Worm (Caenorhabditis elegans) whole organism, L4 larva: Measurements from ENCODE around the gene zig-12.

Source experiments
- F44E2.7 ChIP-seq: fragments of 200-800 bp; sonication (Bioruptor generic); IDR thresholded peaks from 2 replicates; pipeline ENCODE4 v2.1.2; 2022; ENCODE audit warnings: missing genetic modification characterization, missing compliant biosample characterization
- T20F7.1 ChIP-seq: fragments of 200-800 bp; sonication (Bioruptor generic); optimal IDR thresholded peaks from 2 replicates; lab custom pipeline; 2018; ENCODE audit warnings: mild to moderate bottlenecking, missing genetic modification characterization, missing compliant biosample characterization
- aly-2 ChIP-seq: sonication (generic microtip); optimal IDR thresholded peaks from 2 replicates; lab custom pipeline; 2018; ENCODE audit warnings: missing biosample characterization, missing genetic modification characterization
- ceh-44 ChIP-seq: fragments of 200-800 bp; sonication (Bioruptor generic); IDR thresholded peaks from 2 replicates; pipeline ENCODE4 v1.3.6; 2022; ENCODE audit warnings: missing genetic modification reagents, missing genetic modification characterization, missing compliant biosample characterization
- daf-16 ChIP-seq, 3 experiments: sonication (generic microtip); optimal IDR thresholded peaks; 2 replicates each; lab custom pipeline; 2016 to 2017; ENCODE audit warnings: missing genetic modification characterization in 3 of 3, missing genetic modification reagents in 3 of 3, mild to moderate bottlenecking in 2 of 3, missing compliant biosample characterization in 2 of 3, missing biosample characterization in 1 of 3, moderate library complexity in 1 of 3
- dmd-6 ChIP-seq: fragments of 200-800 bp; sonication (Bioruptor generic); IDR thresholded peaks from 2 replicates; pipeline ENCODE4 v1.3.6; 2022; ENCODE audit warnings: missing genetic modification reagents, missing genetic modification characterization, missing compliant biosample characterization
- dve-1 ChIP-seq: sonication (generic microtip); optimal IDR thresholded peaks from 2 replicates; lab custom pipeline; 2017; ENCODE audit warnings: antibody characterized with exemption, mild to moderate bottlenecking, missing genetic modification characterization, missing compliant biosample characterization; ENCODE audit not compliant: insufficient read depth
- lin-38 ChIP-seq: fragments of 200-800 bp; sonication (Bioruptor generic); IDR thresholded peaks from 2 replicates; pipeline ENCODE4 v1.3.6; 2022; ENCODE audit warnings: missing genetic modification reagents, missing genetic modification characterization, missing compliant biosample characterization
- nhr-102 ChIP-seq: sonication (generic microtip); optimal IDR thresholded peaks from 2 replicates; lab custom pipeline; 2016; ENCODE audit warnings: mild to moderate bottlenecking, missing genetic modification characterization, moderate library complexity, missing compliant biosample characterization
- nhr-28 ChIP-seq: fragments of 150-350 bp; optimal IDR thresholded peaks from 2 replicates; lab custom pipeline; 2014; ENCODE audit warnings: missing biosample characterization, missing genetic modification characterization
- nhr-48 ChIP-seq: sonication (generic microtip); optimal IDR thresholded peaks from 2 replicates; lab custom pipeline; 2016; ENCODE audit warnings: mild to moderate bottlenecking, missing genetic modification characterization, missing compliant biosample characterization
- php-3 ChIP-seq: fragments of 200-800 bp; sonication (Bioruptor generic); IDR thresholded peaks from 2 replicates; pipeline ENCODE4 v1.3.6; 2022; ENCODE audit warnings: missing genetic modification reagents, missing genetic modification characterization, missing compliant biosample characterization
- pqm-1 ChIP-seq: sonication (generic microtip); optimal IDR thresholded peaks from 2 replicates; lab custom pipeline; 2017; ENCODE audit warnings: missing biosample characterization, missing genetic modification characterization
- tag-97 ChIP-seq: fragments of 200-800 bp; sonication (Bioruptor generic); IDR thresholded peaks from 2 replicates; pipeline ENCODE4 v1.3.6; 2022; ENCODE audit warnings: missing genetic modification characterization, missing compliant biosample characterization
- tra-1 ChIP-seq: fragments of 200-800 bp; sonication (Bioruptor generic); IDR thresholded peaks from 2 replicates; pipeline ENCODE4 v1.3.6; 2022; ENCODE audit warnings: missing genetic modification reagents, missing genetic modification characterization, missing compliant biosample characterization

zig-12 gene

ce11 chrX:8811916-8812315 is 48.2 kb downstream of the zig-12 start, which contains the start of gene cnnm-2 (continued):
- TF ChIP-seq lin-38 (no peak), F44E2.7 (no peak), ceh-44 (GFP tag; lab: Robert Waterston, UW) (no peak), T20F7.1 (GFP tag; lab: Kevin White, UChicago) (no peak), nhr-48 (tag; lab: Kevin White, UChicago) (peak; percentile 44), tag-97 (GFP tag; lab: Robert Waterston, UW) (no peak), php-3 (GFP tag; lab: Robert Waterston, UW) (peak; percentile 69; the same call in 1 of the 2 replicates), dmd-6 (peak; percentile 75), tra-1 (GFP tag; lab: Robert Waterston, UW) (peak; percentile 68; the same call in 1 of the 2 replicates), pqm-1 (tag; lab: Kevin White, UChicago) (peak; percentile 90), dve-1 (peak; percentile 78), daf-16 (GFP tag; optimal IDR thresholded peaks at IDR 0.05; lab: Kevin White, UChicago) (no peak), daf-16 (tag; optimal IDR thresholded peaks at IDR 0.05; lab: Kevin White, UChicago) (peak; percentile 82), nhr-28 (tag; lab: Kevin White, UChicago) (peak; percentile 70), nhr-102 (no peak), aly-2 (no peak)
